Fruit fly (Drosophila melanogaster) whole organism, prepupa: Measurements from ENCODE around the gene Nepl18.

Source experiments
- CG11294 ChIP-seq: fragments of 200-800 bp; sonication (Bioruptor generic); IDR thresholded peaks from 2 replicates; pipeline ENCODE4 v1.3.6; 2022; ENCODE audit warnings: missing biosample characterization, missing genetic modification characterization
- CG11762 ChIP-seq: fragments of 200-800 bp; sonication (Bioruptor generic); optimal IDR thresholded peaks from 3 replicates; lab custom pipeline; 2016; ENCODE audit warnings: missing biosample characterization, missing genetic modification characterization; ENCODE audit not compliant: insufficient read depth
- CG3032 ChIP-seq: fragments of 200-800 bp; optimal IDR thresholded peaks from 2 replicates; lab custom pipeline; 2019; ENCODE audit warnings: missing biosample characterization, mild to moderate bottlenecking, missing genetic modification characterization, moderate library complexity
- CG31627 ChIP-seq: fragments of 200-800 bp; sonication (Bioruptor generic); optimal IDR thresholded peaks from 3 replicates; lab custom pipeline; 2016; ENCODE audit warnings: missing biosample characterization, missing genetic modification characterization
- CG34406 ChIP-seq: fragments of 200-800 bp; sonication (Bioruptor generic); optimal IDR thresholded peaks from 3 replicates; lab custom pipeline; 2016; ENCODE audit warnings: missing biosample characterization, missing genetic modification characterization
- CG6163 ChIP-seq: fragments of 200-800 bp; sonication (Bioruptor generic); IDR thresholded peaks from 3 replicates; pipeline ENCODE4 v1.3.6; 2022; ENCODE audit warnings: missing biosample characterization, missing genetic modification characterization
- CG8119 ChIP-seq: fragments of 200-800 bp; sonication (Bioruptor generic); IDR thresholded peaks from 3 replicates; pipeline ENCODE4 v1.3.6; 2022; ENCODE audit warnings: missing biosample characterization, missing genetic modification characterization
- OdsH ChIP-seq: fragments of 200-800 bp; sonication (Bioruptor generic); optimal IDR thresholded peaks from 3 replicates; lab custom pipeline; 2016; ENCODE audit warnings: missing biosample characterization, missing genetic modification characterization
- Sox102F ChIP-seq: fragments of 200-800 bp; sonication (Bioruptor generic); optimal IDR thresholded peaks from 2 replicates; lab custom pipeline; 2016; ENCODE audit warnings: missing biosample characterization, mild to moderate bottlenecking, missing genetic modification characterization
- fd85E ChIP-seq: fragments of 200-800 bp; sonication (Bioruptor generic); optimal IDR thresholded peaks from 3 replicates; lab custom pipeline; 2016; ENCODE audit warnings: missing biosample characterization, missing genetic modification characterization
- spab ChIP-seq: fragments of 200-800 bp; sonication (Bioruptor generic); optimal IDR thresholded peaks from 2 replicates; lab custom pipeline; 2017; ENCODE audit warnings: missing biosample characterization, mild to moderate bottlenecking, missing genetic modification characterization, missing genetic modification reagents
- topi ChIP-seq: fragments of 200-800 bp; sonication (Bioruptor generic); optimal IDR thresholded peaks from 3 replicates; lab custom pipeline; 2016; ENCODE audit warnings: missing biosample characterization, missing genetic modification characterization

DNA sequence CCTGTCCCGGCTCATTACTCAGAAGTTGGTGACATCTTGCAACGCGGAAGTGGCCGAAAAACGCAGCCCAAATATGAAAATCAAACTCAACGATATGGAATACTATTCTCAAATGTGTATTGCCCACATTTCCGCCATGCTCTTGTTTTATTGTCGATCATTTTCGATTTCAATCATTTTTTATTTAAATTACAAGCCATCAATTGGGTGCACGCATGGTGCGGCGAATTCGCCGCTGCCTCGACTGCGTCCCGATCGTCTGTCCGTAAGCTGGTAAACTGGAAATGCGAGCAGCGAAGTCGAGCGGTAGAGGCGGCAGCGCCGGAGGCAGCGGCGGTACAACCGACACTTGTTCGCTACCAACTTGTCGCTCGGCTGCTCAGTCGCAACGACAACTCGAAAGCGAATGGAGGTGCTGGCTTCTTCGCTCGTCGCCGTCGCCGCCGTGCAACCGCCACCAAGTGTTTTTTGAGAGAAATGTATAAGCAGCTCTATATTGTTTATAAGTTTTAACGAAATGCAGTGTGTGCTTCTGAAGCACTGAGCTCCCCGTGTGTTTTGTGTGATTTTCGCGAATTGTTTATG lies 16.2 kb downstream of the Nepl18 start:
- TF ChIP-seq spab (GFP tag; lab: Kevin White, UChicago) = no peak
- TF ChIP-seq CG8119 (GFP tag; lab: Robert Waterston, UW) = no peak; the same call in 2 of the 3 replicates
- no peak for TF ChIP-seq fd85E (GFP tag; lab: Kevin White, UChicago)
- no peak for TF ChIP-seq OdsH (GFP tag; lab: Kevin White, UChicago)
- TF ChIP-seq CG31627 = no peak
- no peak for TF ChIP-seq Sox102F (GFP tag; lab: Kevin White, UChicago)
- TF ChIP-seq CG6163 = peak; percentile 65
- TF ChIP-seq CG34406 (GFP tag; lab: Kevin White, UChicago) = no peak
- no peak for TF ChIP-seq CG11762
- TF ChIP-seq CG11294 (GFP tag; lab: Robert Waterston, UW) = no peak
- no peak for TF ChIP-seq CG3032 (tag; lab: Kevin White, UChicago)
- no peak for TF ChIP-seq topi (GFP tag; lab: Kevin White, UChicago)
